Worm (Caenorhabditis elegans) whole organism, L1 larva: Measurements from ENCODE around the gene scc-2.

ENCODE experiments used
- C16A3.4 ChIP-seq: fragments of 150-350 bp; optimal IDR thresholded peaks from 2 replicates; lab custom pipeline; 2014; ENCODE audit warnings: missing biosample characterization, missing genetic modification characterization
- Y116A8C.19 ChIP-seq: sonication (generic microtip); optimal IDR thresholded peaks from 2 replicates; lab custom pipeline; 2016; ENCODE audit warnings: missing compliant biosample characterization, missing genetic modification characterization, borderline replicate concordance
- alr-1 ChIP-seq: fragments of 200-800 bp; sonication (Bioruptor generic); optimal IDR thresholded peaks from 2 replicates; lab custom pipeline; 2018; ENCODE audit warnings: borderline replicate concordance, mild to moderate bottlenecking, missing genetic modification characterization, missing compliant biosample characterization
- aly-2 ChIP-seq: fragments of 150-350 bp; optimal IDR thresholded peaks from 2 replicates; lab custom pipeline; 2014; ENCODE audit warnings: missing biosample characterization, missing genetic modification characterization
- ceh-82 ChIP-seq, 3 experiments: fragments of 150-350 bp in 1 of 3; sonication (generic microtip) in 2 of 3; optimal IDR thresholded peaks; 2 replicates each; lab custom pipeline; 2014 to 2017; ENCODE audit warnings: missing biosample characterization in 3 of 3, missing genetic modification characterization in 3 of 3
- ceh-88 ChIP-seq: fragments of 200-800 bp; sonication (Bioruptor generic); IDR thresholded peaks from 2 replicates; pipeline ENCODE4 v1.3.6; 2022; ENCODE audit warnings: missing genetic modification characterization, missing compliant biosample characterization
- ceh-90 ChIP-seq: sonication (generic microtip); optimal IDR thresholded peaks from 2 replicates; lab custom pipeline; 2016; ENCODE audit warnings: missing genetic modification characterization, missing compliant biosample characterization
- ces-1 ChIP-seq: fragments of 150-350 bp; optimal IDR thresholded peaks from 2 replicates; lab custom pipeline; 2014; ENCODE audit warnings: missing biosample characterization, missing genetic modification reagents, missing genetic modification characterization
- dpl-1 ChIP-seq, 3 experiments: fragments of 150-350 bp in 2 of 3; sonication (generic microtip) in 1 of 3; optimal IDR thresholded peaks; 2 replicates each; lab custom pipeline; 2014 to 2017; ENCODE audit warnings: missing biosample characterization in 3 of 3, missing genetic modification characterization in 3 of 3, missing genetic modification reagents in 3 of 3
- dsc-1 ChIP-seq: sonication (generic microtip); optimal IDR thresholded peaks from 2 replicates; lab custom pipeline; 2016; ENCODE audit warnings: mild to moderate bottlenecking, missing genetic modification characterization, missing compliant biosample characterization
- efl-1 ChIP-seq, 4 experiments: fragments of 150-350 bp; optimal IDR thresholded peaks in 3 of 4; peaks in 1 of 4; 1 replicate in 1 of 4; 2 replicates in 3 of 4; lab custom pipeline; 2014; ENCODE audit warnings: missing biosample characterization in 2 of 4, missing genetic modification characterization in 2 of 4, missing genetic modification reagents in 2 of 4
- egl-13 ChIP-seq: sonication (generic microtip); optimal IDR thresholded peaks from 2 replicates; lab custom pipeline; 2016; ENCODE audit warnings: missing genotype, missing genetic modification reagents, missing genetic modification characterization, missing compliant biosample characterization
- egl-27 ChIP-seq, 2 experiments: fragments of 150-350 bp in 1 of 2; sonication (generic microtip); optimal IDR thresholded peaks; 3 replicates each; lab custom pipeline; 2017 to 2018; ENCODE audit warnings: missing biosample characterization in 2 of 2, missing genetic modification characterization in 2 of 2, missing genetic modification reagents in 2 of 2
- elt-2 ChIP-seq: sonication (generic microtip); optimal IDR thresholded peaks from 2 replicates; lab custom pipeline; 2016; ENCODE audit warnings: missing genetic modification characterization, mild to moderate bottlenecking, inconsistent platforms, missing compliant biosample characterization, missing genetic modification reagents
- fkh-10 ChIP-seq: sonication (generic microtip); optimal IDR thresholded peaks from 2 replicates; lab custom pipeline; 2017; ENCODE audit warnings: missing biosample characterization, missing genetic modification reagents, missing genetic modification characterization
- fos-1 ChIP-seq: fragments of 150-350 bp; optimal IDR thresholded peaks from 2 replicates; lab custom pipeline; 2014; ENCODE audit warnings: missing biosample characterization, missing genetic modification characterization
- grh-1 ChIP-seq: fragments of 200-800 bp; sonication (Bioruptor generic); IDR thresholded peaks from 2 replicates; pipeline ENCODE4 v1.3.6; 2022; ENCODE audit warnings: missing genetic modification reagents, missing genetic modification characterization, missing compliant biosample characterization
- hpl-2 ChIP-seq: fragments of 150-350 bp; optimal IDR thresholded peaks from 2 replicates; lab custom pipeline; 2014; ENCODE audit warnings: missing biosample characterization, missing genetic modification reagents, missing genetic modification characterization
- isw-1 ChIP-seq: fragments of 200-800 bp; sonication (Bioruptor generic); IDR thresholded peaks from 2 replicates; pipeline ENCODE4 v1.3.6; 2022; ENCODE audit warnings: missing genetic modification characterization, missing compliant biosample characterization
- jun-1 ChIP-seq: fragments of 150-350 bp; optimal IDR thresholded peaks from 2 replicates; lab custom pipeline; 2014; ENCODE audit warnings: missing biosample characterization, missing genetic modification reagents, missing genetic modification characterization
- lin-13 ChIP-seq: fragments of 150-350 bp; optimal IDR thresholded peaks from 2 replicates; lab custom pipeline; 2014; ENCODE audit warnings: missing biosample characterization, missing genetic modification reagents, missing genetic modification characterization
- lin-35 ChIP-seq, 2 experiments: fragments of 150-350 bp; optimal IDR thresholded peaks; 2 replicates each; lab custom pipeline; 2014; ENCODE audit warnings: missing biosample characterization in 2 of 2, missing genetic modification characterization in 2 of 2, missing genetic modification reagents in 2 of 2
- lin-39 ChIP-seq: fragments of 150-350 bp; optimal IDR thresholded peaks from 2 replicates; lab custom pipeline; 2014; ENCODE audit warnings: missing biosample characterization, missing genetic modification reagents, missing genetic modification characterization
- lir-3 ChIP-seq: sonication (generic microtip); optimal IDR thresholded peaks from 2 replicates; lab custom pipeline; 2016; ENCODE audit warnings: mild to moderate bottlenecking, missing genetic modification characterization, moderate library complexity, missing compliant biosample characterization; ENCODE audit not compliant: poor library complexity
- lsy-2 ChIP-seq, 2 experiments: fragments of 150-350 bp; optimal IDR thresholded peaks; 2 replicates each; lab custom pipeline; 2014; ENCODE audit warnings: missing biosample characterization in 2 of 2, missing genetic modification characterization in 2 of 2
- mdl-1 ChIP-seq, 2 experiments: fragments of 150-350 bp; optimal IDR thresholded peaks; 2 replicates each; lab custom pipeline; 2014 to 2017; ENCODE audit warnings: missing biosample characterization in 2 of 2, missing genetic modification characterization in 2 of 2, inconsistent platforms in 1 of 2
- mep-1 ChIP-seq: fragments of 150-350 bp; optimal IDR thresholded peaks from 2 replicates; lab custom pipeline; 2014; ENCODE audit warnings: missing biosample characterization, missing genetic modification characterization
- nhr-11 ChIP-seq: fragments of 150-350 bp; optimal IDR thresholded peaks from 2 replicates; lab custom pipeline; 2014; ENCODE audit warnings: missing biosample characterization, missing genetic modification characterization
- nhr-237 ChIP-seq: fragments of 150-350 bp; optimal IDR thresholded peaks from 2 replicates; lab custom pipeline; 2014; ENCODE audit warnings: missing biosample characterization, missing genetic modification characterization
- nhr-28 ChIP-seq: fragments of 150-350 bp; optimal IDR thresholded peaks from 2 replicates; lab custom pipeline; 2014; ENCODE audit warnings: missing biosample characterization, missing genetic modification characterization
- nhr-47 ChIP-seq: sonication (generic microtip); optimal IDR thresholded peaks from 2 replicates; lab custom pipeline; 2016; ENCODE audit warnings: mild to moderate bottlenecking, missing genetic modification characterization, moderate library complexity, missing compliant biosample characterization
- nhr-76 ChIP-seq: sonication (generic microtip); optimal IDR thresholded peaks from 2 replicates; lab custom pipeline; 2017; ENCODE audit warnings: missing biosample characterization, missing genetic modification characterization
- nhr-77 ChIP-seq: fragments of 150-350 bp; optimal IDR thresholded peaks from 2 replicates; lab custom pipeline; 2014; ENCODE audit warnings: missing biosample characterization, missing genetic modification characterization
- nhr-90 ChIP-seq: sonication (generic microtip); optimal IDR thresholded peaks from 2 replicates; lab custom pipeline; 2016; ENCODE audit warnings: mild to moderate bottlenecking, missing genetic modification characterization, missing compliant biosample characterization; ENCODE audit not compliant: poor library complexity
- pag-3 ChIP-seq: sonication (generic microtip); optimal IDR thresholded peaks from 2 replicates; lab custom pipeline; 2017; ENCODE audit warnings: missing genetic modification characterization, mild to moderate bottlenecking, missing compliant biosample characterization, antibody characterized with exemption, borderline replicate concordance; ENCODE audit not compliant: insufficient read depth
- pqm-1 ChIP-seq: sonication (generic microtip); optimal IDR thresholded peaks from 3 replicates; lab custom pipeline; 2017; ENCODE audit warnings: missing biosample characterization, missing genetic modification characterization
- rnt-1 ChIP-seq: sonication (generic microtip); optimal IDR thresholded peaks from 2 replicates; lab custom pipeline; 2016; ENCODE audit warnings: mild to moderate bottlenecking, missing genetic modification characterization, moderate library complexity, missing compliant biosample characterization
- skn-1 ChIP-seq: fragments of 150-350 bp; optimal IDR thresholded peaks from 2 replicates; lab custom pipeline; 2014; ENCODE audit warnings: missing biosample characterization, missing genetic modification characterization
- snpc-4 ChIP-seq: fragments of 150-350 bp; optimal IDR thresholded peaks from 2 replicates; lab custom pipeline; 2014; ENCODE audit warnings: missing biosample characterization, missing genetic modification characterization
- snu-23 ChIP-seq: sonication (generic microtip); optimal IDR thresholded peaks from 2 replicates; lab custom pipeline; 2016; ENCODE audit warnings: missing genetic modification characterization, missing compliant biosample characterization
- unc-130 ChIP-seq: fragments of 150-350 bp; optimal IDR thresholded peaks from 2 replicates; lab custom pipeline; 2017; ENCODE audit warnings: missing biosample characterization, missing genetic modification characterization, inconsistent platforms
- unc-98 ChIP-seq: fragments of 200-800 bp; sonication (Bioruptor generic); IDR thresholded peaks from 2 replicates; pipeline ENCODE4 v1.3.6; 2022; ENCODE audit warnings: missing genetic modification characterization, missing compliant biosample characterization
- xbp-1 ChIP-seq: sonication (generic microtip); optimal IDR thresholded peaks from 2 replicates; lab custom pipeline; 2016; ENCODE audit warnings: missing genetic modification characterization, missing compliant biosample characterization
- zag-1 ChIP-seq: fragments of 150-350 bp; optimal IDR thresholded peaks from 2 replicates; lab custom pipeline; 2014; ENCODE audit warnings: missing biosample characterization, missing genetic modification characterization
- zip-4 ChIP-seq: fragments of 200-800 bp; sonication (Bioruptor generic); optimal IDR thresholded peaks from 2 replicates; lab custom pipeline; 2018; ENCODE audit warnings: mild to moderate bottlenecking, missing genetic modification characterization, moderate library complexity, missing compliant biosample characterization
- ztf-11 ChIP-seq, 2 experiments: sonication (generic microtip); optimal IDR thresholded peaks; 2 replicates each; lab custom pipeline; 2016 to 2017; ENCODE audit warnings: missing genetic modification characterization in 2 of 2, missing biosample characterization in 1 of 2, missing compliant biosample characterization in 1 of 2

scc-2 gene

ce11 chrII:240043-240442 lies 23.4 kb downstream of the scc-2 start:
- TF ChIP-seq zag-1 (tag; lab: Kevin White, UChicago), result no peak
- peak; percentile 71 for TF ChIP-seq elt-2
- peak in 1 of 2 experiments; percentile 7 for TF ChIP-seq efl-1 (optimal IDR thresholded peaks at IDR 0.05; lab: Kevin White, UChicago)
- TF ChIP-seq efl-1 (GFP tag; optimal IDR thresholded peaks at IDR 0.05 in 1 of 2; lab: Kevin White, UChicago), result peak in 1 of 2 experiments; percentile 88
- peak in 1 of 2 experiments; percentile 27 for TF ChIP-seq lin-35 (GFP tag; optimal IDR thresholded peaks at IDR 0.05; lab: Kevin White, UChicago)
- no peak for TF ChIP-seq lsy-2 (tag; optimal IDR thresholded peaks at IDR 0.05; lab: Kevin White, UChicago)
- TF ChIP-seq pqm-1 (tag; lab: Kevin White, UChicago), result peak; percentile 99
- TF ChIP-seq lir-3, result no peak
- TF ChIP-seq ceh-82 (tag; optimal IDR thresholded peaks at IDR 0.05; lab: Kevin White, UChicago), result no peak
- TF ChIP-seq ceh-88, result no peak
- no peak for TF ChIP-seq mdl-1 (tag; optimal IDR thresholded peaks at IDR 0.05; lab: Kevin White, UChicago)

DNA sequence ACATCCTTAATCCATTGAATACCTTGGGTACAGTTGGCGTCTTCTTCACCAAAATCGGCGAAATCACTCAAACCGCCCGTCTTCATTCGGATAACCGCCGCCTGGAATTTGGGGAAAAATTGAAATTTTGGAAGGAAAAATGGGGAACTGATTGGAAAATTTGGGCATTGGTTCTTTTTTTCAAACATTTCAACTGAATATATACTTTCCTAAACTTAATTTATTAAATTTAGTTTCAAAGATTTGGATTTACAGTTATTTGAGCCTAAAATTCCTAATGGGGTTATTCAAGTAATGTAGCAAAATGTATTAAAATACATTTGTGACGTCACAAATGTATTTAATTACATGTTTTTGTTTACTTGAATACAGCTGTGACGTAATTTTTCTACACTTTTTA lies 25.7 kb downstream of the scc-2 start, which contains the start of gene laat-1:
Gene laat-1, minus strand, starts transcription at position 101 of the 400 bp plus-strand sequence.
- TF ChIP-seq C16A3.4 (tag; lab: Kevin White, UChicago) (no peak), fos-1 (tag; lab: Kevin White, UChicago) (no peak), rnt-1 (no peak), jun-1 (tag; lab: Kevin White, UChicago) (no peak)

- no peak for TF ChIP-seq nhr-47
- TF ChIP-seq, all 84 proteins: peak for 0
Observed at ce11 chrII:232641-233040, 30.8 kb downstream of the scc-2 start, which contains the start of gene Y43H11AL.1. TSS of gene Y43H11AL.1 (minus strand) at chrII:232741.

DNA sequence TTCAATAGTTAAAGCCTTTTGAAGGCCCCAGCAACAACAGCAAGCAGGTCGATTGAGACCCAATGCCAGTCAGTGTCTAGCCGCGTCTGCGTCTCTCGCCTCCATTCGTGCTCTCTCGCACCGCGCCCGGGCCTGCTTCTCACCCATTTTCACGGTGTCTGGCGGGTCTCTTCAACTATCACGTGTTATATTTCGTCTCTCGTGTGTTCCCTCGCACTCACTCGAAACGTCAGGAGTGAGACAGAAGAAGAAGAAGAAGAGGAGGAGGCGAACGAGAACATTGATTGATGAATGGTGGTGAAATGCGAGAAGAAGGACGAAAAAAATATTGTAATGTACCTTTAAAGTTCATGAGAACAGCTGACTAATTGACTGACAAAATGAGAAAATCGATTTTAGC lies 42.3 kb downstream of the scc-2 start:
- no peak for TF ChIP-seq egl-27 (tag; optimal IDR thresholded peaks at IDR 0.05; lab: Kevin White, UChicago)
- TF ChIP-seq zip-4, result no peak
- no peak for TF ChIP-seq lin-39 (tag; lab: Kevin White, UChicago)
- TF ChIP-seq grh-1 (GFP tag; lab: Robert Waterston, UW), result no peak
- TF ChIP-seq alr-1 (tag; lab: Kevin White, UChicago), result no peak
- TF ChIP-seq mdl-1 (tag; optimal IDR thresholded peaks at IDR 0.05; lab: Kevin White, UChicago), result peak; percentile 50 to 92
- TF ChIP-seq nhr-237 (tag; lab: Kevin White, UChicago), result no peak
- TF ChIP-seq ceh-90 (tag; lab: Kevin White, UChicago), result no peak
- peak; percentile 58 to 78 (median 72) for TF ChIP-seq dpl-1 (GFP tag; optimal IDR thresholded peaks at IDR 0.05; lab: Kevin White, UChicago)
- no peak for TF ChIP-seq ces-1 (GFP tag; lab: Kevin White, UChicago)
- peak; percentile 72 for TF ChIP-seq skn-1 (tag; lab: Kevin White, UChicago)
- TF ChIP-seq lir-3, result no peak
- TF ChIP-seq snu-23 (GFP tag; lab: Kevin White, UChicago), result peak; percentile 90
- no peak for TF ChIP-seq aly-2
- TF ChIP-seq lin-13 (GFP tag; lab: Kevin White, UChicago), result peak; percentile 72
- TF ChIP-seq nhr-90 (tag; lab: Kevin White, UChicago), result peak; percentile 70
- TF ChIP-seq lin-35 (GFP tag; optimal IDR thresholded peaks at IDR 0.05; lab: Kevin White, UChicago), result peak; percentile 81 to 85
- TF ChIP-seq pqm-1 (tag; lab: Kevin White, UChicago), result no peak
- no peak for TF ChIP-seq unc-98
- TF ChIP-seq pag-3 (tag; lab: Kevin White, UChicago), result no peak
- no peak for TF ChIP-seq fkh-10
- no peak for TF ChIP-seq nhr-11 (tag; lab: Kevin White, UChicago)
- no peak for TF ChIP-seq Y116A8C.19 (tag; lab: Kevin White, UChicago)
- no peak for TF ChIP-seq egl-13 (tag; lab: Kevin White, UChicago)
- peak; percentile 26; the same call in 1 of the 2 replicates for TF ChIP-seq isw-1
- no peak for TF ChIP-seq nhr-28
- peak; percentile 77 for TF ChIP-seq mep-1 (tag; lab: Kevin White, UChicago)
- TF ChIP-seq unc-130 (tag; lab: Kevin White, UChicago), result no peak
- TF ChIP-seq nhr-47, result peak; percentile 80
- TF ChIP-seq hpl-2 (GFP tag; lab: Kevin White, UChicago), result no peak
- peak; percentile 25 for TF ChIP-seq nhr-77
- peak; percentile 57 for TF ChIP-seq xbp-1 (tag; lab: Kevin White, UChicago)
- TF ChIP-seq snpc-4 (tag; lab: Kevin White, UChicago), result no peak
- peak; percentile 48 for TF ChIP-seq dsc-1 (tag; lab: Kevin White, UChicago)
- no peak for TF ChIP-seq nhr-76 (tag; lab: Kevin White, UChicago)
- TF ChIP-seq ztf-11 (tag; optimal IDR thresholded peaks at IDR 0.05; lab: Kevin White, UChicago), result peak in 1 of 2 experiments; percentile 62
